Worm (Caenorhabditis elegans) whole organism, L3 larva: ENCODE results near the gene gly-11.

Source experiments
- ceh-28 ChIP-seq: fragments of 150-350 bp; optimal IDR thresholded peaks from 2 replicates; lab custom pipeline; 2014; ENCODE audit warnings: missing biosample characterization, missing genetic modification reagents, missing genetic modification characterization
- lin-15B ChIP-seq: fragments of 150-350 bp; optimal IDR thresholded peaks from 2 replicates; lab custom pipeline; 2014; ENCODE audit warnings: missing biosample characterization, missing genetic modification characterization

ce11 chrIII:12152157-12152556 is 24.9 kb downstream of the gly-11 start:
- TF ChIP-seq lin-15B (peak; percentile 78), ceh-28 (no peak)
